Worm (Caenorhabditis elegans) whole organism, L4 larva: Measurements from ENCODE around the gene F54F2.9.

ENCODE experiments used
- F37D6.2 ChIP-seq: sonication (generic microtip); optimal IDR thresholded peaks from 2 replicates; lab custom pipeline; 2016; ENCODE audit warnings: mild to moderate bottlenecking, missing genetic modification characterization, missing compliant biosample characterization
- F44E2.7 ChIP-seq: fragments of 200-800 bp; sonication (Bioruptor generic); IDR thresholded peaks from 2 replicates; pipeline ENCODE4 v2.1.2; 2022; ENCODE audit warnings: missing genetic modification characterization, missing compliant biosample characterization
- R02D3.7 ChIP-seq: fragments of 150-350 bp; sonication (generic microtip); optimal IDR thresholded peaks from 3 replicates; lab custom pipeline; 2014; ENCODE audit warnings: missing biosample characterization, missing genetic modification characterization
- T20F7.1 ChIP-seq: fragments of 200-800 bp; sonication (Bioruptor generic); optimal IDR thresholded peaks from 2 replicates; lab custom pipeline; 2018; ENCODE audit warnings: mild to moderate bottlenecking, missing genetic modification characterization, missing compliant biosample characterization
- Y105C5A.15 ChIP-seq: fragments of 200-800 bp; sonication (Bioruptor generic); IDR thresholded peaks from 2 replicates; pipeline ENCODE4 v1.3.6; 2022; ENCODE audit warnings: missing genetic modification characterization, missing compliant biosample characterization
- Y48G9A.11 ChIP-seq: fragments of 200-800 bp; sonication (Bioruptor generic); IDR thresholded peaks from 2 replicates; pipeline ENCODE4 v1.3.6; 2022; ENCODE audit warnings: missing genetic modification reagents, missing genetic modification characterization, missing compliant biosample characterization
- ZK546.5 ChIP-seq, 2 experiments: sonication (generic microtip); optimal IDR thresholded peaks; 2 replicates each; lab custom pipeline; 2017; ENCODE audit warnings: missing biosample characterization in 2 of 2, missing genetic modification characterization in 2 of 2
- aha-1 ChIP-seq: fragments of 150-350 bp; peaks from one replicate; lab custom pipeline; 2014; ENCODE audit warnings: missing biosample characterization, missing genetic modification characterization
- arid-1 ChIP-seq: fragments of 200-800 bp; sonication (Bioruptor generic); conservative IDR thresholded peaks from 2 replicates; pipeline ENCODE4 v1.3.6; 2022; ENCODE audit warnings: missing genetic modification reagents, missing genetic modification characterization, missing compliant biosample characterization
- ceh-20 ChIP-seq: fragments of 200-800 bp; sonication (Bioruptor generic); IDR thresholded peaks from 2 replicates; pipeline ENCODE4 v1.3.6; 2022; ENCODE audit warnings: missing genetic modification reagents, missing genetic modification characterization, missing compliant biosample characterization
- ces-1 ChIP-seq: fragments of 150-350 bp; sonication (generic microtip); optimal IDR thresholded peaks from 4 replicates; lab custom pipeline; 2014; ENCODE audit warnings: missing biosample characterization, missing genetic modification reagents, missing genetic modification characterization
- dmd-6 ChIP-seq: fragments of 200-800 bp; sonication (Bioruptor generic); IDR thresholded peaks from 2 replicates; pipeline ENCODE4 v1.3.6; 2022; ENCODE audit warnings: missing genetic modification reagents, missing genetic modification characterization, missing compliant biosample characterization
- dmd-9 ChIP-seq: fragments of 200-800 bp; sonication (Bioruptor generic); IDR thresholded peaks from 2 replicates; pipeline ENCODE4 v1.3.6; 2022; ENCODE audit warnings: missing genetic modification reagents, missing genetic modification characterization, missing compliant biosample characterization
- dve-1 ChIP-seq: sonication (generic microtip); optimal IDR thresholded peaks from 2 replicates; lab custom pipeline; 2017; ENCODE audit warnings: antibody characterized with exemption, mild to moderate bottlenecking, missing genetic modification characterization, missing compliant biosample characterization; ENCODE audit not compliant: insufficient read depth
- hlh-11 ChIP-seq: fragments of 200-800 bp; sonication (Bioruptor generic); optimal IDR thresholded peaks from 2 replicates; lab custom pipeline; 2018; ENCODE audit warnings: mild to moderate bottlenecking, missing genetic modification characterization, missing compliant biosample characterization
- hlh-30 ChIP-seq: sonication (generic microtip); optimal IDR thresholded peaks from 2 replicates; lab custom pipeline; 2017; ENCODE audit warnings: antibody characterized with exemption, mild to moderate bottlenecking, missing genetic modification characterization, missing compliant biosample characterization; ENCODE audit not compliant: insufficient read depth
- hmg-1.1 ChIP-seq: fragments of 200-800 bp; sonication (Bioruptor generic); IDR thresholded peaks from 2 replicates; pipeline ENCODE4 v1.3.6; 2022; ENCODE audit warnings: missing genetic modification reagents, missing genetic modification characterization, missing compliant biosample characterization
- jun-1 ChIP-seq: fragments of 150-350 bp; optimal IDR thresholded peaks from 2 replicates; lab custom pipeline; 2014; ENCODE audit warnings: missing biosample characterization, missing genetic modification reagents, missing genetic modification characterization
- lim-7 ChIP-seq: fragments of 200-800 bp; sonication (Bioruptor generic); IDR thresholded peaks from 2 replicates; pipeline ENCODE4 v1.3.6; 2022; ENCODE audit warnings: missing genetic modification characterization, missing compliant biosample characterization
- lin-1 ChIP-seq: fragments of 200-800 bp; sonication (Bioruptor generic); IDR thresholded peaks from 2 replicates; pipeline ENCODE4 v1.3.6; 2022; ENCODE audit warnings: missing genetic modification reagents, missing genetic modification characterization, missing compliant biosample characterization
- lin-38 ChIP-seq: fragments of 200-800 bp; sonication (Bioruptor generic); IDR thresholded peaks from 2 replicates; pipeline ENCODE4 v1.3.6; 2022; ENCODE audit warnings: missing genetic modification reagents, missing genetic modification characterization, missing compliant biosample characterization
- lsy-2 ChIP-seq, 2 experiments: fragments of 150-350 bp in 1 of 2; sonication (generic microtip) in 1 of 2; optimal IDR thresholded peaks; 2 replicates each; lab custom pipeline; 2014 to 2017; ENCODE audit warnings: missing biosample characterization in 2 of 2, missing genetic modification characterization in 2 of 2
- madf-5 ChIP-seq, 2 experiments: fragments of 200-800 bp; sonication (Bioruptor generic); IDR thresholded peaks; 2 replicates each; pipeline ENCODE4 v1.3.6; 2022; ENCODE audit warnings: missing compliant biosample characterization in 2 of 2, missing genetic modification characterization in 2 of 2
- madf-9 ChIP-seq: fragments of 200-800 bp; sonication (Bioruptor generic); conservative IDR thresholded peaks from 2 replicates; pipeline ENCODE4 v1.3.6; 2022; ENCODE audit warnings: missing genetic modification reagents, missing genetic modification characterization, missing compliant biosample characterization
- mep-1 ChIP-seq: fragments of 150-350 bp; sonication (generic microtip); optimal IDR thresholded peaks from 3 replicates; lab custom pipeline; 2014; ENCODE audit warnings: missing biosample characterization, missing genetic modification characterization
- mes-2 ChIP-seq: sonication (generic microtip); optimal IDR thresholded peaks from 2 replicates; lab custom pipeline; 2016; ENCODE audit warnings: missing genotype, mild to moderate bottlenecking, missing genetic modification characterization, missing compliant biosample characterization; ENCODE audit not compliant: poor library complexity, severe bottlenecking
- nhr-11 ChIP-seq: fragments of 150-350 bp; optimal IDR thresholded peaks from 2 replicates; lab custom pipeline; 2014; ENCODE audit warnings: missing biosample characterization, missing genetic modification characterization
- nhr-111 ChIP-seq: fragments of 200-800 bp; sonication (Bioruptor generic); optimal IDR thresholded peaks from 2 replicates; lab custom pipeline; 2018; ENCODE audit warnings: mild to moderate bottlenecking, missing genetic modification characterization, missing compliant biosample characterization
- nhr-28 ChIP-seq: fragments of 150-350 bp; optimal IDR thresholded peaks from 2 replicates; lab custom pipeline; 2014; ENCODE audit warnings: missing biosample characterization, missing genetic modification characterization
- nhr-42 ChIP-seq: fragments of 200-800 bp; sonication (Bioruptor generic); IDR thresholded peaks from 2 replicates; pipeline ENCODE4 v1.3.6; 2022; ENCODE audit warnings: missing genetic modification characterization, missing compliant biosample characterization
- skn-1 ChIP-seq: fragments of 150-350 bp; optimal IDR thresholded peaks from 2 replicates; lab custom pipeline; 2014; ENCODE audit warnings: missing biosample characterization, missing genetic modification characterization
- snpc-1.2 ChIP-seq: fragments of 200-800 bp; sonication (Bioruptor generic); IDR thresholded peaks from 2 replicates; pipeline ENCODE4 v1.3.6; 2022; ENCODE audit warnings: missing genetic modification reagents, missing genetic modification characterization, missing compliant biosample characterization
- spr-3 ChIP-seq: fragments of 200-800 bp; sonication (Bioruptor generic); optimal IDR thresholded peaks from 2 replicates; lab custom pipeline; 2018; ENCODE audit warnings: mild to moderate bottlenecking, missing genetic modification characterization, missing compliant biosample characterization
- zfp-3 ChIP-seq: fragments of 200-800 bp; sonication (Bioruptor generic); conservative IDR thresholded peaks from 2 replicates; pipeline ENCODE4 v1.3.6; 2022; ENCODE audit warnings: missing genetic modification reagents, missing genetic modification characterization, missing compliant biosample characterization
- zip-2 ChIP-seq: fragments of 150-350 bp; optimal IDR thresholded peaks from 2 replicates; lab custom pipeline; 2014; ENCODE audit warnings: missing biosample characterization, missing genetic modification characterization

The F54F2.9 gene

DNA sequence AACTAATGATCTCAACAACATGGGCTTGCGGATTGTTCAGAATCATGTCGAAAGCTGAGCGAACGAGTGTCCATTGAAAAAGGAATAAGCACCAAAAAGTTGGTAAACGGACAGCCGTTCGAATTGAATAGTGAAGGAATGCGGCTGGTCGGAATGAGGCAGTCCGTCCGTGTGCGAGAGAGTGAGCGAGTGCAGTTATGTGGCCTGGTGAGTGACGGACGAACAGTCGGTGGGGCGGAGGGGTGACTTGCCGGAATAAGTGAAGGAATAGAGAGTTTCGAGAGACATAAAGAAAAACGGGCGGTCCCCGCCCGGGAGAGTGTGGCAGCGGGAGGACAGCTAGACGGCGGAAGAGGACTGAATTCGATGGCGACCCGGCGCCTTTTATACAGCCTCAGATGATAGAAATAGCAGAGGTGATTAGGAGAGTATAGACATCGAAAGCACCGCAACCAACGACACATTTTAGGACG lies 38.3 kb upstream of the F54F2.9 start (continued):
- peak; percentile 86 for TF ChIP-seq nhr-11
- TF ChIP-seq ZK546.5 (tag; optimal IDR thresholded peaks at IDR 0.05; lab: Kevin White, UChicago): no peak
- TF ChIP-seq lin-1 (GFP tag; lab: Robert Waterston, UW): peak; percentile 95
- no peak for TF ChIP-seq R02D3.7
- peak; percentile 79 for TF ChIP-seq madf-9
- no peak for TF ChIP-seq F37D6.2 (tag; lab: Kevin White, UChicago)
- peak; percentile 83 for TF ChIP-seq mep-1 (tag; lab: Kevin White, UChicago)
- TF ChIP-seq hmg-1.1 (GFP tag; lab: Robert Waterston, UW): peak; percentile 82
- TF ChIP-seq zfp-3 (GFP tag; lab: Robert Waterston, UW): peak; percentile 91
- TF ChIP-seq dve-1 (tag; lab: Kevin White, UChicago): peak; percentile 73
- TF ChIP-seq mes-2 (tag; lab: Kevin White, UChicago): peak; percentile 48
- TF ChIP-seq aha-1 (tag; lab: Kevin White, UChicago): peak; percentile 98
- TF ChIP-seq F44E2.7: 0 out of 2 replicates have a peak, but pooled peaks have one; percentile 45
- peak; percentile 80; the same call in 1 of the 2 replicates for TF ChIP-seq ceh-20 (GFP tag; lab: Robert Waterston, UW)
- peak; percentile 17 for TF ChIP-seq nhr-111 (GFP tag; lab: Kevin White, UChicago)
- no peak for TF ChIP-seq ces-1
- TF ChIP-seq T20F7.1: peak; percentile 51
- peak; percentile 47 for TF ChIP-seq hlh-30 (tag; lab: Kevin White, UChicago)
- TF ChIP-seq spr-3: peak; percentile 4

DNA sequence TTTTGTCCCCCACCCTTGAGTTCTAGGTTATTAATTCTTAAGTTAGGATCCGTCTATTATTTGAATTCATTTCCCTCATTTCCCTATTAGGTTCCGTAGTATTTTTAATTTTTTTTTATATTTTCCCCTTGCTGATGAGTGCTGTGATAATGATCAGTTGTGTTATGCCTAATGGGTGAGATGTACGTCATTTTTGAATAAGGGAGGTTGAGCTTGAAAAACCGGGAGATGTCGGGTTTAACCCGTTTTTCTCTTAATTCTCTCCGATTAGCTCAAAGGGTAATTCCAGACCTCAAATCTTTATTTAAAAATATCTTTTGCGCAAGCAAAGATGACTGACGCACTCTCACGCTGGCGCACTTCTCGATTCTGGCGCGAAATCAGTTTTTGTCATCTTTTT lies 33.7 kb upstream of the F54F2.9 start:
- TF ChIP-seq snpc-1.2 (GFP tag; lab: Robert Waterston, UW): 0 out of 2 replicates have a peak, but pooled peaks have one; percentile 26
- peak; percentile 53; the same call in 1 of the 2 replicates for TF ChIP-seq Y105C5A.15 (GFP tag; lab: Robert Waterston, UW)
- TF ChIP-seq lin-38: peak; percentile 59
- TF ChIP-seq Y48G9A.11 (GFP tag; lab: Robert Waterston, UW): peak; percentile 74
- TF ChIP-seq madf-5 (GFP tag; IDR thresholded peaks at IDR 0.05; lab: Robert Waterston, UW): 0 out of 4 replicates have a peak, but pooled peaks have one; percentile 52 to 73
- 0 out of 2 replicates have a peak, but pooled peaks have one; percentile 22 for TF ChIP-seq lim-7 (GFP tag; lab: Robert Waterston, UW)
- peak; percentile 56 for TF ChIP-seq arid-1 (GFP tag; lab: Robert Waterston, UW)
- TF ChIP-seq, all 104 proteins: peak for 7; not testable (repeated sequence) for 97

DNA sequence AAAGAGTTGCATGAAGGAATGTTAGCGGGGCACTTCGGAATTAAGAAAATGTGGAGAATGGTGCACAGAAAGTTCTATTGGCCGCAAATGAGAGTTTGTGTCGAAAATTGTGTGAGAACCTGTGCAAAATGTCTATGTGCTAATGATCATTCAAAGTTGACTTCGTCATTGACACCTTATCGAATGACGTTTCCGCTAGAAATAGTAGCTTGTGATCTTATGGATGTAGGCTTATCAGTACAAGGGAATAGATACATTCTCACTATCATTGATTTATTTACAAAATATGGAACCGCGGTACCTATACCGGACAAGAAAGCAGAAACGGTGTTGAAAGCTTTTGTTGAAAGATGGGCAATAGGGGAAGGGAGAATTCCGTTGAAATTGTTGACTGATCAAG lies 31.5 kb upstream of the F54F2.9 start:
- no peak for TF ChIP-seq zip-2
- TF ChIP-seq nhr-28: no peak
- no peak for TF ChIP-seq lsy-2 (tag; optimal IDR thresholded peaks at IDR 0.05; lab: Kevin White, UChicago)
- TF ChIP-seq dmd-6 (GFP tag; lab: Robert Waterston, UW): peak; percentile 63
- no peak for TF ChIP-seq jun-1 (tag; lab: Kevin White, UChicago)
- TF ChIP-seq dmd-9 (GFP tag; lab: Robert Waterston, UW): no peak
- no peak for TF ChIP-seq aha-1 (tag; lab: Kevin White, UChicago)
- TF ChIP-seq nhr-11: no peak
- no peak for TF ChIP-seq nhr-42 (GFP tag; lab: Robert Waterston, UW)
- TF ChIP-seq hlh-11 (tag; lab: Kevin White, UChicago): peak; percentile 32
- TF ChIP-seq skn-1 (tag; lab: Kevin White, UChicago): no peak
- TF ChIP-seq dve-1 (tag; lab: Kevin White, UChicago): no peak

ce11 chrIII:8852402-8852801 lies 25.4 kb upstream of the F54F2.9 start:
- TF ChIP-seq lin-38: peak; percentile 37
